Fruit fly (Drosophila melanogaster): ENCODE measurements around the gene CG45101.

Gene CG45101

dm6 chr3L:11064689-11065088 is at the start of gene CG45101, which contains the start of the genes CG32075 and SuUR (continued):
- TF ChIP-seq Hey (tag; optimal IDR thresholded peaks at IDR 0.05): peak; percentile 34
- no peak for TF ChIP-seq bbx (GFP tag; IDR thresholded peaks at IDR 0.05; ENCODE audit: partially characterized antibody)
- TF ChIP-seq CG14050 (GFP tag; IDR thresholded peaks at IDR 0.05): peak; percentile 72; the same call in 2 of the 3 replicates
- TF ChIP-seq Ssrp (tag; optimal IDR thresholded peaks at IDR 0.05): peak; percentile 88
- peak; percentile 85 for TF ChIP-seq CG9727 (GFP tag; optimal IDR thresholded peaks at IDR 0.05)
- TF ChIP-seq CG1647 (GFP tag; optimal IDR thresholded peaks at IDR 0.05): peak; percentile 76
- peak; percentile 80 for TF ChIP-seq CG16815 (GFP tag; optimal IDR thresholded peaks at IDR 0.05)
- TF ChIP-seq cas (GFP tag; IDR thresholded peaks at IDR 0.05): peak; percentile 62
- peak; percentile 56 for TF ChIP-seq sima (GFP tag; optimal IDR thresholded peaks at IDR 0.05)
- no peak for TF ChIP-seq Kr (GFP tag; optimal IDR thresholded peaks at IDR 0.05)
- peak; percentile 66 for TF ChIP-seq slou (GFP tag; optimal IDR thresholded peaks at IDR 0.05)
- no peak for TF ChIP-seq HLH4C (GFP tag; IDR thresholded peaks at IDR 0.05; ENCODE audit: partially characterized antibody)
- peak; percentile 88 for TF ChIP-seq al (GFP tag; IDR thresholded peaks at IDR 0.05)
- peak; percentile 81 for TF ChIP-seq gcm2 (GFP tag; optimal IDR thresholded peaks at IDR 0.05)
- peak; percentile 84 for TF ChIP-seq CG15696 (tag; optimal IDR thresholded peaks at IDR 0.05)
- peak; percentile 85 for TF ChIP-seq Ets97D (GFP tag; optimal IDR thresholded peaks at IDR 0.05)
- peak; percentile 87; the same call in 2 of the 3 replicates for TF ChIP-seq ci (GFP tag; IDR thresholded peaks at IDR 0.05)
- no peak for TF ChIP-seq amos (GFP tag; IDR thresholded peaks at IDR 0.05; ENCODE audit: partially characterized antibody)
- peak; percentile 87 to 90 for TF ChIP-seq Pdp1 (GFP tag; optimal IDR thresholded peaks at IDR 0.05)
- no peak for TF ChIP-seq CG14860 (GFP tag; IDR thresholded peaks at IDR 0.05; ENCODE audit: partially characterized antibody)
- peak; percentile 58 for TF ChIP-seq CrebB (tag; optimal IDR thresholded peaks at IDR 0.05)
- TF ChIP-seq Med (GFP tag): peak; percentile 99
- TF ChIP-seq Dek (tag; optimal IDR thresholded peaks at IDR 0.05): peak; percentile 78
- no peak for TF ChIP-seq CG17568 (GFP tag; optimal IDR thresholded peaks at IDR 0.05)
- peak; percentile 9 for TF ChIP-seq CG6765 (GFP tag; optimal IDR thresholded peaks at IDR 0.05)
- peak; percentile 93 for TF ChIP-seq pho (GFP tag; optimal IDR thresholded peaks at IDR 0.05)
- TF ChIP-seq hb (GFP tag; IDR thresholded peaks at IDR 0.05; ENCODE audit: partially characterized antibody): no peak
- peak; percentile 73 for TF ChIP-seq CG12104 (GFP tag; optimal IDR thresholded peaks at IDR 0.05)
- TF ChIP-seq Oaz (GFP tag; IDR thresholded peaks at IDR 0.05): peak; percentile 74
- TF ChIP-seq Adf1 (GFP tag; IDR thresholded peaks at IDR 0.05): peak; percentile 66
- peak; percentile 94 for TF ChIP-seq CG9932 (GFP tag; IDR thresholded peaks at IDR 0.05)
- peak; percentile 78; the same call in 2 of the 3 replicates for TF ChIP-seq so (GFP tag; IDR thresholded peaks at IDR 0.05)
- peak; percentile 74 for TF ChIP-seq wor (GFP tag; IDR thresholded peaks at IDR 0.05)
- peak; percentile 92 for TF ChIP-seq CG4424 (GFP tag; optimal IDR thresholded peaks at IDR 0.05)
- TF ChIP-seq zf30C (GFP tag; optimal IDR thresholded peaks at IDR 0.05): no peak
- no peak for TF ChIP-seq CG15479 (GFP tag; optimal IDR thresholded peaks at IDR 0.05)
- TF ChIP-seq CG8924 (tag; optimal IDR thresholded peaks at IDR 0.05): peak; percentile 86
- peak; percentile 60 for TF ChIP-seq scrt (GFP tag; optimal IDR thresholded peaks at IDR 0.05)
- peak; percentile 46; the same call in 1 of the 2 replicates for TF ChIP-seq dati (GFP tag; IDR thresholded peaks at IDR 0.05)
- peak; percentile 91 for TF ChIP-seq ems (GFP tag; optimal IDR thresholded peaks at IDR 0.05)
- TF ChIP-seq Side (GFP tag; optimal IDR thresholded peaks at IDR 0.05): peak; percentile 86
- peak; percentile 70 for TF ChIP-seq NK7.1 (GFP tag; optimal IDR thresholded peaks at IDR 0.05)
- no peak for TF ChIP-seq TFAM (GFP tag; optimal IDR thresholded peaks at IDR 0.05)
- peak; percentile 71 for TF ChIP-seq CG33557 (GFP tag; optimal IDR thresholded peaks at IDR 0.05)
- peak; percentile 36 for TF ChIP-seq fd102C (GFP tag; optimal IDR thresholded peaks at IDR 0.05)
- no peak for TF ChIP-seq nerfin-2 (GFP tag; IDR thresholded peaks at IDR 0.05; ENCODE audit: partially characterized antibody)
- peak; percentile 73; the same call in 2 of the 3 replicates for TF ChIP-seq CG11093 (GFP tag; IDR thresholded peaks at IDR 0.05)
- peak; percentile 38 for TF ChIP-seq ac (GFP tag; optimal IDR thresholded peaks at IDR 0.05)
- TF ChIP-seq CG4820 (GFP tag; optimal IDR thresholded peaks at IDR 0.05): peak; percentile 78
- TF ChIP-seq bcd (GFP tag; optimal IDR thresholded peaks at IDR 0.05): peak; percentile 81

Measured in whole organism, embryonic.